Fruit fly (Drosophila melanogaster): ENCODE data around the gene Akap200.

- TF ChIP-seq Myc (optimal IDR thresholded peaks at IDR 0.05) (no peak), insv (optimal IDR thresholded peaks at IDR 0.05) (no peak), h (optimal IDR thresholded peaks at IDR 0.05) (no peak), ttk (optimal IDR thresholded peaks at IDR 0.05) (no peak)
These were observed 12.6 kb upstream of the Akap200 start, which contains the start of gene fy for dm6 chr2L:8402928-8403285.
